Worm (Caenorhabditis elegans): Measurements from ENCODE around the gene Y37E11B.10.

Gene Y37E11B.10

ce11 chrIV:3646338-3647154 is 40.3 kb upstream of the Y37E11B.10 start:
- TF ChIP-seq somi-1 (GFP tag; optimal IDR thresholded peaks at IDR 0.05) (no peak), zfh-2 (GFP tag; conservative IDR thresholded peaks at IDR 0.05) (peak; percentile 70), C17E4.6 (GFP tag; IDR thresholded peaks at IDR 0.05) (no peak), ztf-26 (tag; optimal IDR thresholded peaks at IDR 0.05) (no peak), ztf-18 (tag; optimal IDR thresholded peaks at IDR 0.05) (no peak)

- no peak for TF ChIP-seq lag-1 (GFP tag; IDR thresholded peaks at IDR 0.05)
- 0 out of 2 replicates have a peak, but pooled peaks have one; percentile 24 for TF ChIP-seq cebp-2 (GFP tag; IDR thresholded peaks at IDR 0.05)
- TF ChIP-seq egrh-3 (GFP tag; IDR thresholded peaks at IDR 0.05), result peak; percentile 24; the same call in 1 of the 2 replicates
- TF ChIP-seq aptf-3 (GFP tag; IDR thresholded peaks at IDR 0.05), result no peak
- TF ChIP-seq sea-2 (GFP tag; IDR thresholded peaks at IDR 0.05), result no peak
- TF ChIP-seq hlh-26 (GFP tag; conservative IDR thresholded peaks at IDR 0.05), result no peak
- peak; percentile 89 for TF ChIP-seq zfh-2 (GFP tag; conservative IDR thresholded peaks at IDR 0.05)
- no peak for TF ChIP-seq hmg-1.2 (GFP tag; IDR thresholded peaks at IDR 0.05)
- no peak for TF ChIP-seq ccch-3 (GFP tag; optimal IDR thresholded peaks at IDR 0.05)
- peak; percentile 59; the same call in 1 of the 2 replicates for TF ChIP-seq dox-1 (GFP tag; IDR thresholded peaks at IDR 0.05)
- no peak for TF ChIP-seq ztf-18 (tag; optimal IDR thresholded peaks at IDR 0.05)
- no peak for TF ChIP-seq ztf-6 (GFP tag; IDR thresholded peaks at IDR 0.05)
- TF ChIP-seq egl-44 (GFP tag; IDR thresholded peaks at IDR 0.05), result 0 out of 2 replicates have a peak, but pooled peaks have one; percentile 15
- TF ChIP-seq B0261.1 (tag; optimal IDR thresholded peaks at IDR 0.05), result no peak
- no peak for TF ChIP-seq Y95B8A.8 (GFP tag; IDR thresholded peaks at IDR 0.05)
- TF ChIP-seq F39B2.1 (GFP tag; IDR thresholded peaks at IDR 0.05), result no peak
- TF ChIP-seq sptf-2 (GFP tag; optimal IDR thresholded peaks at IDR 0.05), result peak; percentile 48
- no peak for TF ChIP-seq madf-3 (GFP tag; IDR thresholded peaks at IDR 0.05)
- no peak for TF ChIP-seq zim-3 (tag; optimal IDR thresholded peaks at IDR 0.05)
- TF ChIP-seq him-1 (tag; optimal IDR thresholded peaks at IDR 0.05), result no peak
- TF ChIP-seq T26A5.8 (tag; optimal IDR thresholded peaks at IDR 0.05), result no peak
- TF ChIP-seq efl-1 (GFP tag; optimal IDR thresholded peaks at IDR 0.05), result no peak
- no peak for TF ChIP-seq F52B5.7 (tag; optimal IDR thresholded peaks at IDR 0.05)
- TF ChIP-seq mcd-1 (GFP tag; IDR thresholded peaks at IDR 0.05), result peak; percentile 22; the same call in 1 of the 2 replicates
- TF ChIP-seq athp-1 (tag; optimal IDR thresholded peaks at IDR 0.05), result no peak
Observed at ce11 chrIV:3645487-3645886, 39.2 kb upstream of the Y37E11B.10 start.

ce11 chrIV:3644863-3645378 is 38.7 kb upstream of the Y37E11B.10 start:
- TF ChIP-seq ama-1 (optimal IDR thresholded peaks at IDR 0.05) (peak; percentile 74), ama-1 (GFP tag; optimal IDR thresholded peaks at IDR 0.05) (no peak), madf-6 (GFP tag; IDR thresholded peaks at IDR 0.05) (0 out of 2 replicates have a peak, but pooled peaks have one; percentile 21), ztf-6 (GFP tag; IDR thresholded peaks at IDR 0.05) (no peak), egrh-3 (GFP tag; IDR thresholded peaks at IDR 0.05) (no peak), nfyb-1 (GFP tag; IDR thresholded peaks at IDR 0.05) (peak; percentile 31; the same call in 1 of the 2 replicates), C06A6.2 (GFP tag; conservative IDR thresholded peaks at IDR 0.05) (no peak), hmg-1.2 (GFP tag; IDR thresholded peaks at IDR 0.05) (0 out of 2 replicates have a peak, but pooled peaks have one; percentile 4), ztf-28 (GFP tag; IDR thresholded peaks at IDR 0.05) (no peak), dox-1 (GFP tag; IDR thresholded peaks at IDR 0.05) (no peak), lin-54 (GFP tag; optimal IDR thresholded peaks at IDR 0.05) (peak; percentile 16), lin-35 (GFP tag; optimal IDR thresholded peaks at IDR 0.05) (peak in 1 of 3 experiments; percentile 38), B0336.3 (GFP tag; IDR thresholded peaks at IDR 0.05) (0 out of 2 replicates have a peak, but pooled peaks have one; percentile 13), pbrm-1 (GFP tag; IDR thresholded peaks at IDR 0.05) (no peak), Y79H2A.3 (GFP tag; conservative IDR thresholded peaks at IDR 0.05) (0 out of 2 replicates have a peak, but pooled peaks have one; percentile 38), Y95B8A.8 (GFP tag; IDR thresholded peaks at IDR 0.05) (0 out of 2 replicates have a peak, but pooled peaks have one; percentile 28)

All from whole organism, young adult.